Worm (Caenorhabditis elegans) whole organism, L3 larva: Measurements from ENCODE around the gene B0462.5.

Source experiments
- R02D3.7 ChIP-seq: fragments of 150-350 bp; optimal IDR thresholded peaks from 2 replicates; lab custom pipeline; 2014; ENCODE audit warnings: missing biosample characterization, missing genetic modification characterization
- ZK546.5 ChIP-seq: sonication (generic microtip); optimal IDR thresholded peaks from 2 replicates; lab custom pipeline; 2017; ENCODE audit warnings: missing biosample characterization, missing genetic modification characterization
- aly-2 ChIP-seq: fragments of 150-350 bp; optimal IDR thresholded peaks from 2 replicates; lab custom pipeline; 2014; ENCODE audit warnings: missing biosample characterization, missing genetic modification characterization
- ama-1 ChIP-seq: fragments of 150-350 bp; optimal IDR thresholded peaks from 2 replicates; lab custom pipeline; 2018
- ceh-16 ChIP-seq: sonication (generic microtip); optimal IDR thresholded peaks from 2 replicates; lab custom pipeline; 2017; ENCODE audit warnings: missing biosample characterization, missing genetic modification characterization
- ceh-28 ChIP-seq: fragments of 150-350 bp; optimal IDR thresholded peaks from 2 replicates; lab custom pipeline; 2014; ENCODE audit warnings: missing biosample characterization, missing genetic modification reagents, missing genetic modification characterization
- ceh-82 ChIP-seq: fragments of 150-350 bp; optimal IDR thresholded peaks from 2 replicates; lab custom pipeline; 2014; ENCODE audit warnings: missing biosample characterization, missing genetic modification characterization
- ceh-9 ChIP-seq: sonication (generic microtip); optimal IDR thresholded peaks from 2 replicates; lab custom pipeline; 2018; ENCODE audit warnings: missing biosample characterization, missing genetic modification characterization
- daf-12 ChIP-seq: fragments of 150-350 bp; optimal IDR thresholded peaks from 2 replicates; lab custom pipeline; 2014; ENCODE audit warnings: missing biosample characterization, missing genetic modification reagents, missing genetic modification characterization
- egl-27 ChIP-seq: sonication (generic microtip); optimal IDR thresholded peaks from 4 replicates; lab custom pipeline; 2017; ENCODE audit warnings: missing biosample characterization, missing genetic modification reagents, missing genetic modification characterization
- egl-5 ChIP-seq: fragments of 150-350 bp; optimal IDR thresholded peaks from 2 replicates; lab custom pipeline; 2017; ENCODE audit warnings: missing biosample characterization, missing genetic modification reagents, missing genetic modification characterization, inconsistent platforms
- elt-1 ChIP-seq: fragments of 150-350 bp; optimal IDR thresholded peaks from 2 replicates; lab custom pipeline; 2014; ENCODE audit warnings: missing biosample characterization, missing genetic modification characterization
- elt-2 ChIP-seq: sonication (generic microtip); optimal IDR thresholded peaks from 2 replicates; lab custom pipeline; 2016; ENCODE audit warnings: missing genetic modification reagents, mild to moderate bottlenecking, missing genetic modification characterization, missing compliant biosample characterization
- elt-3 ChIP-seq, 3 experiments: fragments of 150-350 bp in 1 of 3; sonication (generic microtip) in 2 of 3; optimal IDR thresholded peaks; 2 replicates in 2 of 3; 4 replicates in 1 of 3; lab custom pipeline; 2014 to 2017; ENCODE audit warnings: missing biosample characterization in 3 of 3, missing genetic modification characterization in 3 of 3
- eor-1 ChIP-seq, 2 experiments: fragments of 150-350 bp; optimal IDR thresholded peaks; 2 replicates each; lab custom pipeline; 2014 to 2018; ENCODE audit warnings: missing biosample characterization in 2 of 2, missing genetic modification characterization in 2 of 2
- fkh-10 ChIP-seq: sonication (generic microtip); optimal IDR thresholded peaks from 2 replicates; lab custom pipeline; 2017; ENCODE audit warnings: missing biosample characterization, missing genetic modification reagents, missing genetic modification characterization
- fkh-2 ChIP-seq: fragments of 150-350 bp; optimal IDR thresholded peaks from 2 replicates; lab custom pipeline; 2014; ENCODE audit warnings: missing biosample characterization, missing genetic modification reagents, missing genetic modification characterization
- lin-15B ChIP-seq: fragments of 150-350 bp; optimal IDR thresholded peaks from 2 replicates; lab custom pipeline; 2014; ENCODE audit warnings: missing biosample characterization, missing genetic modification characterization
- lin-39 ChIP-seq: fragments of 150-350 bp; optimal IDR thresholded peaks from 2 replicates; lab custom pipeline; 2018; ENCODE audit warnings: missing biosample characterization, missing genetic modification reagents, missing genetic modification characterization
- lsy-12 ChIP-seq: sonication (generic microtip); optimal IDR thresholded peaks from 2 replicates; lab custom pipeline; 2016; ENCODE audit warnings: mild to moderate bottlenecking, missing genetic modification characterization, missing compliant biosample characterization
- mdl-1 ChIP-seq: fragments of 150-350 bp; optimal IDR thresholded peaks from 2 replicates; lab custom pipeline; 2014; ENCODE audit warnings: missing biosample characterization, missing genetic modification characterization
- mml-1 ChIP-seq: fragments of 150-350 bp; sonication (generic microtip); optimal IDR thresholded peaks from 3 replicates; lab custom pipeline; 2014; ENCODE audit warnings: missing biosample characterization, missing genetic modification characterization
- nhr-11 ChIP-seq: fragments of 150-350 bp; optimal IDR thresholded peaks from 2 replicates; lab custom pipeline; 2014; ENCODE audit warnings: missing biosample characterization, missing genetic modification characterization
- nhr-12 ChIP-seq: fragments of 150-350 bp; optimal IDR thresholded peaks from 2 replicates; lab custom pipeline; 2014; ENCODE audit warnings: missing biosample characterization, missing genetic modification characterization
- nhr-23 ChIP-seq: fragments of 150-350 bp; optimal IDR thresholded peaks from 2 replicates; lab custom pipeline; 2014; ENCODE audit warnings: missing biosample characterization, missing genetic modification reagents, missing genetic modification characterization
- nhr-237 ChIP-seq: fragments of 150-350 bp; optimal IDR thresholded peaks from 2 replicates; lab custom pipeline; 2014; ENCODE audit warnings: missing biosample characterization, missing genetic modification characterization
- nhr-28 ChIP-seq: fragments of 150-350 bp; optimal IDR thresholded peaks from 2 replicates; lab custom pipeline; 2014; ENCODE audit warnings: missing biosample characterization, missing genetic modification characterization
- nhr-43 ChIP-seq: sonication (generic microtip); optimal IDR thresholded peaks from 2 replicates; lab custom pipeline; 2016; ENCODE audit warnings: mild to moderate bottlenecking, missing genetic modification characterization, missing compliant biosample characterization; ENCODE audit not compliant: poor library complexity, severe bottlenecking
- nhr-67 ChIP-seq: fragments of 150-350 bp; optimal IDR thresholded peaks from 2 replicates; lab custom pipeline; 2014; ENCODE audit warnings: missing biosample characterization, missing genetic modification characterization
- nhr-76 ChIP-seq: fragments of 150-350 bp; sonication (generic microtip); optimal IDR thresholded peaks from 5 replicates; lab custom pipeline; 2014; ENCODE audit warnings: missing biosample characterization, missing genetic modification characterization
- nhr-77 ChIP-seq: fragments of 150-350 bp; optimal IDR thresholded peaks from 2 replicates; lab custom pipeline; 2014; ENCODE audit warnings: missing biosample characterization, missing genetic modification characterization
- pha-4 ChIP-seq: fragments of 150-350 bp; optimal IDR thresholded peaks from 2 replicates; lab custom pipeline; 2014; ENCODE audit warnings: missing biosample characterization, missing genetic modification reagents, missing genetic modification characterization
- skn-1 ChIP-seq: fragments of 150-350 bp; optimal IDR thresholded peaks from 2 replicates; lab custom pipeline; 2014; ENCODE audit warnings: missing biosample characterization, missing genetic modification characterization
- snpc-4 ChIP-seq: fragments of 150-350 bp; optimal IDR thresholded peaks from 2 replicates; lab custom pipeline; 2014; ENCODE audit warnings: missing biosample characterization, missing genetic modification characterization
- tbx-2 ChIP-seq: sonication (generic microtip); optimal IDR thresholded peaks from 2 replicates; lab custom pipeline; 2016; ENCODE audit warnings: mild to moderate bottlenecking, missing genetic modification characterization, missing compliant biosample characterization
- unc-39 ChIP-seq: sonication (generic microtip); optimal IDR thresholded peaks from 4 replicates; lab custom pipeline; 2017; ENCODE audit warnings: missing biosample characterization, missing genetic modification characterization
- zag-1 ChIP-seq: fragments of 150-350 bp; optimal IDR thresholded peaks from 2 replicates; lab custom pipeline; 2014; ENCODE audit warnings: missing biosample characterization, missing genetic modification characterization
- ztf-11 ChIP-seq: fragments of 150-350 bp; optimal IDR thresholded peaks from 2 replicates; lab custom pipeline; 2014; ENCODE audit warnings: missing biosample characterization, missing genetic modification characterization
- ztf-4 ChIP-seq: fragments of 150-350 bp; optimal IDR thresholded peaks from 2 replicates; lab custom pipeline; 2014; ENCODE audit warnings: missing biosample characterization, missing genetic modification characterization

B0462.5 gene

ce11 chrV:18362402-18362801 lies 39.3 kb upstream of the B0462.5 start, which contains the start of gene C08E8.1:
C08E8.1 (minus strand) TSS chrV:18362502.
- TF ChIP-seq ceh-16 (tag; lab: Kevin White, UChicago) (no peak), nhr-23 (no peak), nhr-12 (tag; lab: Kevin White, UChicago) (no peak), daf-12 (no peak), ceh-28 (tag; lab: Kevin White, UChicago) (no peak), skn-1 (tag; lab: Kevin White, UChicago) (no peak), lin-39 (tag; lab: Kevin White, UChicago) (no peak), ceh-9 (tag; lab: Kevin White, UChicago) (no peak), ztf-4 (tag; lab: Kevin White, UChicago) (no peak), nhr-76 (tag; lab: Kevin White, UChicago) (no peak), R02D3.7 (tag; lab: Kevin White, UChicago) (no peak), nhr-11 (tag; lab: Kevin White, UChicago) (no peak), eor-1 (tag; optimal IDR thresholded peaks at IDR 0.05; lab: Kevin White, UChicago) (no peak), snpc-4 (tag; lab: Kevin White, UChicago) (no peak), mml-1 (tag; lab: Kevin White, UChicago) (no peak), ceh-82 (tag; lab: Kevin White, UChicago) (no peak), elt-1 (tag; lab: Kevin White, UChicago) (no peak), nhr-237 (no peak)
- TF ChIP-seq, all 47 proteins: peak for 0

- no peak for TF ChIP-seq nhr-43
- no peak for TF ChIP-seq ceh-9 (tag; lab: Kevin White, UChicago)
- no peak for TF ChIP-seq mdl-1
- no peak for TF ChIP-seq ZK546.5
- TF ChIP-seq fkh-2, result no peak
- no peak for TF ChIP-seq snpc-4 (tag; lab: Kevin White, UChicago)
- no peak for TF ChIP-seq nhr-67
- TF ChIP-seq egl-5, result no peak
- TF ChIP-seq fkh-10 (GFP tag; lab: Kevin White, UChicago), result no peak
These were observed 36.8 kb upstream of the B0462.5 start, which contains the start of gene C08E8.5 for ce11 chrV:18359888-18360287. C08E8.5 (minus strand) TSS chrV:18359988.

- no peak for TF ChIP-seq lin-39 (tag; lab: Kevin White, UChicago)
- TF ChIP-seq snpc-4 (tag; lab: Kevin White, UChicago), result no peak
- no peak for TF ChIP-seq unc-39
- TF ChIP-seq daf-12, result no peak
- no peak for TF ChIP-seq ama-1
- TF ChIP-seq zag-1, result no peak
- TF ChIP-seq pha-4 (tag; lab: Kevin White, UChicago), result no peak
- TF ChIP-seq ceh-16 (tag; lab: Kevin White, UChicago), result no peak
- TF ChIP-seq ztf-11 (tag; lab: Kevin White, UChicago), result no peak
- no peak for TF ChIP-seq aly-2
- no peak for TF ChIP-seq lsy-12 (tag; lab: Kevin White, UChicago)
- TF ChIP-seq elt-3 (tag; optimal IDR thresholded peaks at IDR 0.05; lab: Kevin White, UChicago), result no peak
- no peak for TF ChIP-seq mdl-1
- no peak for TF ChIP-seq fkh-2
- TF ChIP-seq elt-2 (tag; lab: Kevin White, UChicago), result no peak
- no peak for TF ChIP-seq lin-15B
- no peak for TF ChIP-seq nhr-28 (tag; lab: Kevin White, UChicago)
These were observed 32.6 kb upstream of the B0462.5 start, which contains the start of gene C08E8.2 for ce11 chrV:18355742-18356141. C08E8.2 (minus strand) TSS chrV:18355842.

- TF ChIP-seq daf-12 (no peak), nhr-237 (no peak), egl-5 (no peak), ZK546.5 (no peak), ceh-82 (tag; lab: Kevin White, UChicago) (no peak), tbx-2 (tag; lab: Kevin White, UChicago) (no peak), eor-1 (tag; optimal IDR thresholded peaks at IDR 0.05; lab: Kevin White, UChicago) (no peak), R02D3.7 (tag; lab: Kevin White, UChicago) (no peak), fkh-2 (no peak), mdl-1 (no peak), nhr-23 (no peak), nhr-11 (tag; lab: Kevin White, UChicago) (no peak), egl-27 (no peak), nhr-77 (no peak), ceh-16 (tag; lab: Kevin White, UChicago) (no peak), nhr-12 (tag; lab: Kevin White, UChicago) (no peak), mml-1 (tag; lab: Kevin White, UChicago) (no peak), ama-1 (no peak)
These were observed 31.2 kb upstream of the B0462.5 start for ce11 chrV:18354299-18354698.
